Fruit fly (Drosophila melanogaster): Measurements from ENCODE around the gene CG12684.

CG12684 gene

DNA sequence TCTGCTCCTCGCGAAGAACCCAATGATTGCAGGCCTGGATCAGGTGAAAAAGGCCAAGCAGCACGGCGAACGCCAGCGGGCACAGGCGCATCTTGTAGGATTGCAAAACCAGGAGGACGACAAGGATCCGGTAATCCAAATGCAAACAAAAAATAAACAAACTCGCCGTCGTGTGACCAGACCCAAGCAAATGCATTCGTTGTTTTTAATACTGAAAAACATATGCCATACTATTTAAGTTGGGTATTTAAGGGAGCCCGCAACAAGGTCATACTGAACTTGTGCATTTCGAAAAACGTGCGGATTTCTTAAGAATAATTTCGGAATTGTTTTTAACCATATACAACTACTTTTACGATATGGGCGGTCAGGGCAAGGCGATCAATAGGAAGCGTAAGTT, 20.0 kb downstream of the CG12684 start, which contains the start of the genes CG11436 and CG3527:
Gene CG11436, minus strand, starts transcription at position 162 of the 400 bp plus-strand sequence.
Gene CG3527, plus strand, starts transcription at position 257 of the 400 bp plus-strand sequence.
- TF ChIP-seq fkh (GFP tag; optimal IDR thresholded peaks at IDR 0.05) (peak; percentile 78), Ets21C (GFP tag; optimal IDR thresholded peaks at IDR 0.05) (no peak), lz (GFP tag; optimal IDR thresholded peaks at IDR 0.05) (no peak)

DNA sequence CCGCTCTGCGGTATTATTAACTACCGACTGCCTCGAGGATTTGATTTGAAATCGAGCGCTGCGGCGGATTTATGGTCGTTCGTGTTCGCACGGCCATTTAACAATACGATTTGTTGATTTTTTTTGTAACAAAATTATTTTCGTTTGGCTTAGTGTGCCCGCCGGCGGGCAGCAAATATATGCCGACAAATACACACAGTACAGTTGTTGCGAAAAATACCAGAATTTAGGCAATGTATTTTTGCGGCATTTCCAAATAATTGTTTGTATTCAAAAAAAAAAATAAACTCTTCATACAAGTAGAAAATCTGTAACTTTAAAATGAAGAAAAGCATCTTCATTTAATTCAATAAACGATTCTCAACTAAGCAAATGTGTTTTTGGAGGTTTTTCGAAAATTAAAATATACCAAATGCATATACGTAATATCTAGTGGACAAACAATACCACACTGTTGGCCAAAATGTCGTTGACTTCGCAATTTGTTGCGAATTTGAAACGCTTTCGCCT, 23.1 kb downstream of the CG12684 start, which contains the start of the genes Usf and CG15912:
Gene Usf, minus strand, starts transcription at position 184 of the 510 bp plus-strand sequence.
Gene CG15912, plus strand, starts transcription at position 460 of the 510 bp plus-strand sequence.
- TF ChIP-seq Smox (GFP tag; optimal IDR thresholded peaks at IDR 0.05): no peak
- no peak for TF ChIP-seq achi (GFP tag; optimal IDR thresholded peaks at IDR 0.05)
- TF ChIP-seq fkh (GFP tag; optimal IDR thresholded peaks at IDR 0.05): peak; percentile 50
- no peak for TF ChIP-seq fd59A (GFP tag; optimal IDR thresholded peaks at IDR 0.05)

DNA sequence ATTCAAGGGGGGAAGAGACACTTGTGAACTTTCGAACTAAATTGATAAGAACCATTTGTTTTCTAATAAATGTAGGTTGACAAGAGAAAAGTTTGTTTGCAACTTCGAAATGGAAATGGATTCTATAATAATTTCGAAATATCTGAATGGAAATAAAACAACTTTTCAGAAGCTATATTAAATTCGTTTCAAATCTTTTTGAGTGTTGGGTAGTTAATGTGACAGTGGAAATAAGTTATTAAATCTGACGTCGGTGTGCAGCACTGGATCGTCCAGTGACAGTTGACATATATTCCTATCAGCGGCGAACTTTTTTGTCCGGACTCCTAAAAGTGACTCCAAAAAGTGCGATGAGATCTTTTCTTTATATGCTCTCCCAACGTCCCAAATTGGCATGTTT, 29.4 kb downstream of the CG12684 start, which contains the start of gene CG3568:
Gene CG3568, plus strand, starts transcription at position 278 of the 400 bp plus-strand sequence.
- TF ChIP-seq salr (GFP tag; optimal IDR thresholded peaks at IDR 0.05) (no peak), CG8119 (GFP tag; IDR thresholded peaks at IDR 0.05) (no peak), CG6808 (GFP tag; optimal IDR thresholded peaks at IDR 0.05) (no peak), dac (GFP tag; optimal IDR thresholded peaks at IDR 0.05) (no peak), Sox102F (GFP tag; optimal IDR thresholded peaks at IDR 0.05) (no peak), CG1621 (tag; optimal IDR thresholded peaks at IDR 0.05) (no peak), achi (GFP tag; optimal IDR thresholded peaks at IDR 0.05) (no peak), OdsH (GFP tag; optimal IDR thresholded peaks at IDR 0.05) (no peak), CG9139 (GFP tag; optimal IDR thresholded peaks at IDR 0.05) (no peak), CG7368 (GFP tag; optimal IDR thresholded peaks at IDR 0.05) (no peak), Hr4 (GFP tag; optimal IDR thresholded peaks at IDR 0.05) (no peak), CG8632 (GFP tag; optimal IDR thresholded peaks at IDR 0.05) (no peak), CG15336 (GFP tag; IDR thresholded peaks at IDR 0.05) (no peak), CG11762 (GFP tag; optimal IDR thresholded peaks at IDR 0.05; ENCODE audit: insufficient read depth) (no peak), CG34406 (GFP tag; optimal IDR thresholded peaks at IDR 0.05) (no peak), Blimp-1 (GFP tag; optimal IDR thresholded peaks at IDR 0.05) (no peak), CG32006 (GFP tag; optimal IDR thresholded peaks at IDR 0.05) (no peak), Eip93F (GFP tag; optimal IDR thresholded peaks at IDR 0.05) (no peak), dsx (GFP tag; optimal IDR thresholded peaks at IDR 0.05; ENCODE audit: poor library complexity, severe bottlenecking) (no peak)

DNA sequence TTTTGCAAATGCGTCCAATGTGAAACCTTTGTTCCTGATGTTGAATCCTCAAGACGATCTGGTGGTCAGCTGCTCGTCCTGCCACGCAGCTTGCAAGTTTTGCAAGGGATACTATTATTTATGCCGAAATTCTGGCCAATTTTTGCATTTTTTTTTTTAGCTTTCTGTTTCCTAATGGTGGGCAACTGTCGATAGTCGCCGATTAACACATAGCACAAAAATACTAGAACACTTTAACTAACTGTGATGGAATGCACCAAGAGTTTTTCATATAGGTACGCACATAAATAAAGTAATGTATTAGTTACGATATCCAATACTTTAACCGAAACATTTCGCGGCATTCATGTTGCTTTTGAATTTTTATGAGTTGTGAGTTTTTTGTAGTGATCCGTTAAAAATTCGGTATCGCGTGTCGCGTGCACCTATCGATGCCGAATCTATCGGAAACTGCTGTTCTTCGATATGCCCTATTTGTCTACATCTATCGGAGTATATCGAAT, 31.2 kb downstream of the CG12684 start, which contains the start of the genes rb and CHOp24:
Gene rb, minus strand, starts transcription at position 197 of the 503 bp plus-strand sequence.
Gene CHOp24, plus strand, starts transcription at position 479 of the 503 bp plus-strand sequence.
- TF ChIP-seq achi (GFP tag; optimal IDR thresholded peaks at IDR 0.05) (no peak), spab (GFP tag; optimal IDR thresholded peaks at IDR 0.05) (no peak), ss (GFP tag; optimal IDR thresholded peaks at IDR 0.05) (peak in 1 of 2 experiments; percentile 62), Hr39 (GFP tag; optimal IDR thresholded peaks at IDR 0.05) (no peak), CG15336 (GFP tag; IDR thresholded peaks at IDR 0.05) (peak; percentile 31; the same call in 1 of the 2 replicates), CG11762 (GFP tag; optimal IDR thresholded peaks at IDR 0.05; ENCODE audit: insufficient read depth) (no peak), Hr38 (GFP tag; optimal IDR thresholded peaks at IDR 0.05) (no peak), Ets96B (tag; optimal IDR thresholded peaks at IDR 0.05) (peak; percentile 29), CG6163 (GFP tag; IDR thresholded peaks at IDR 0.05) (peak; percentile 13; the same call in 1 of the 3 replicates), vri (GFP tag; optimal IDR thresholded peaks at IDR 0.05) (no peak), fkh (GFP tag; optimal IDR thresholded peaks at IDR 0.05) (no peak), CG7368 (GFP tag; optimal IDR thresholded peaks at IDR 0.05) (no peak), CG8119 (GFP tag; IDR thresholded peaks at IDR 0.05) (peak; percentile 57), lz (GFP tag; optimal IDR thresholded peaks at IDR 0.05) (no peak), Hr4 (GFP tag; optimal IDR thresholded peaks at IDR 0.05) (no peak), Met (GFP tag; optimal IDR thresholded peaks at IDR 0.05) (no peak), Gug (GFP tag; IDR thresholded peaks at IDR 0.05) (no peak), CG16779 (tag; optimal IDR thresholded peaks at IDR 0.05) (no peak), Lpt (GFP tag; optimal IDR thresholded peaks at IDR 0.05) (no peak), svp (GFP tag) (peak; percentile 81), CG31627 (GFP tag; optimal IDR thresholded peaks at IDR 0.05) (no peak), CG10631 (GFP tag; optimal IDR thresholded peaks at IDR 0.05) (peak; percentile 25), CG6276 (GFP tag; optimal IDR thresholded peaks at IDR 0.05) (no peak), fd85E (GFP tag; optimal IDR thresholded peaks at IDR 0.05) (no peak), esn (GFP tag; optimal IDR thresholded peaks at IDR 0.05) (peak; percentile 45), Eip78C (GFP tag) (no peak), topi (GFP tag; optimal IDR thresholded peaks at IDR 0.05) (no peak), CG6808 (GFP tag; optimal IDR thresholded peaks at IDR 0.05) (no peak), CG8632 (GFP tag; optimal IDR thresholded peaks at IDR 0.05) (no peak)
